Worm (Caenorhabditis elegans) whole organism, dauer: ENCODE measurements around the gene R02F11.3.
"Not testable (repeated sequence)": the region's sequence is repeated elsewhere in the genome, so short reads cannot be mapped to it uniquely, and the experiment has no call there.

Experiments used
- unc-62 ChIP-seq: sonication (generic microtip); optimal IDR thresholded peaks from 2 replicates; lab custom pipeline; 2017; ENCODE audit warnings: missing biosample characterization, missing genetic modification reagents, missing genetic modification characterization

R02F11.3 gene

DNA sequence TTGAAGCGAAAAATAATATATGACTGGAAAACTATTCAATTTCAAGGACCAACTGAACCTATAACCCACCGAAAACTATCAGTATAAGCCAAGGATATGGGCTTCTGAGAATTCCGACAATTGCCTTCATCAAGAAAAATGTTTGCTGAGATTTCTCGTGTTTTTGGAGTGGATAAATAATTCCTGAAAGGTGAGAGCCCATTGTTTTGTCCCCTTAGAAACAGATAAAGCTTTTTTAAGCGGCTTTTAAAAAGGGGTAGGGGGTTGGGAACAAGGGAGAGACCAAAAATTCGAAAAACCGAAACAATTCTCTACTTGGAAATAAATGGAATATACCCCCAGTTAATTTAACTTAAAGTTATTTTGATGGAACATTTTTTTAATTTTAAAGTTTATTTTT is 39.2 kb downstream of the R02F11.3 start, which contains the start of gene C18G1.8:
C18G1.8 (minus strand) TSS at position 101 of the 400 bp plus-strand sequence.
- no peak for TF ChIP-seq unc-62 (GFP tag; lab: Kevin White, UChicago)

- TF ChIP-seq unc-62 (GFP tag; lab: Kevin White, UChicago), result not testable (repeated sequence)
These were observed 45.1 kb downstream of the R02F11.3 start, which contains the start of gene bgnt-1.4 for ce11 chrV:4760674-4761073. TSS of gene bgnt-1.4 (plus strand) at chrV:4760974.

DNA sequence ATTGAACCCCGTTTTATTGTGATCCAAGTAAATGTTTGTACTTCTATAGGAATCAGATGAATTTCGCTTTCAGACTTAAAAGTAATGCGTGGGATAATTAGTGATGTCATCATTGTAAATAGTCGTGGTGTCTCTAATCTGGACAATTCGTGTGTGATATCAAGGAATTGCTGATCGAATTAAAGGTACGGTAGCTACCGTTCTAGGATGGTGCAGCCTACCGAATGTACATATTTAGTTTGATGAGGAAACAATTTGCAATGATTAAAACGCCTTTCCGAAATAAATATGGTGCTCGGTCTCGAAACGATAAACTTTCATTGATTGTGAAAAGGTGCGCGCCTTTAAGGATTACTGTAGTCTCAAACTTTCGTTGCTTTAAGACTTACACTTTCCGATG is 47.2 kb downstream of the R02F11.3 start:
- TF ChIP-seq unc-62 (GFP tag; lab: Kevin White, UChicago), result no peak

- TF ChIP-seq unc-62 (GFP tag; lab: Kevin White, UChicago), result no peak
These were observed 47.7 kb downstream of the R02F11.3 start for ce11 chrV:4758019-4758418.

- TF ChIP-seq unc-62 (GFP tag; lab: Kevin White, UChicago), result no peak
These were observed 50.3 kb downstream of the R02F11.3 start, which contains the start of gene pgl-3 for ce11 chrV:4755308-4756029. TSS of gene pgl-3 (plus strand) at chrV:4755979.

ce11 chrV:4754684-4755211 is 51.0 kb downstream of the R02F11.3 start:
- TF ChIP-seq unc-62 (GFP tag; lab: Kevin White, UChicago), result no peak

ce11 chrV:4754123-4754522 is 51.6 kb downstream of the R02F11.3 start, which contains the start of gene hil-4:
TSS of gene hil-4 (plus strand) at chrV:4754313.
- no peak for TF ChIP-seq unc-62 (GFP tag; lab: Kevin White, UChicago)
